Fruit fly (Drosophila melanogaster) whole organism, wandering third instar larva: ENCODE results near the gene Osi18.

Experiments used
- Abd-B ChIP-seq: fragments of >200 bp; optimal IDR thresholded peaks from 2 replicates; lab custom pipeline; 2017; ENCODE audit warnings: missing biosample characterization, missing genetic modification characterization
- CG32264 ChIP-seq: fragments of 200-800 bp; sonication (Bioruptor generic); optimal IDR thresholded peaks from 2 replicates; lab custom pipeline; 2016; ENCODE audit warnings: missing biosample characterization, missing genetic modification characterization
- CG9705 ChIP-seq: fragments of 200-800 bp; sonication (Bioruptor generic); optimal IDR thresholded peaks from 2 replicates; lab custom pipeline; 2018; ENCODE audit warnings: missing biosample characterization, mild to moderate bottlenecking, missing genetic modification characterization
- Dfd ChIP-seq: fragments of >200 bp; optimal IDR thresholded peaks from 2 replicates; lab custom pipeline; 2017; ENCODE audit warnings: missing biosample characterization, missing genetic modification characterization
- N ChIP-seq: fragments of >200 bp; optimal IDR thresholded peaks from 2 replicates; lab custom pipeline; 2018; ENCODE audit warnings: missing biosample characterization, missing external identifiers, missing genetic modification characterization
- OdsH ChIP-seq: fragments of 200-800 bp; sonication (Bioruptor generic); optimal IDR thresholded peaks from 2 replicates; lab custom pipeline; 2016; ENCODE audit warnings: missing biosample characterization, mild to moderate bottlenecking, missing genetic modification characterization
- psq ChIP-seq: fragments of 200-800 bp; sonication (Bioruptor generic); optimal IDR thresholded peaks from 3 replicates; lab custom pipeline; 2017; ENCODE audit warnings: missing biosample characterization, mild to moderate bottlenecking, missing genetic modification characterization, moderate library complexity

DNA sequence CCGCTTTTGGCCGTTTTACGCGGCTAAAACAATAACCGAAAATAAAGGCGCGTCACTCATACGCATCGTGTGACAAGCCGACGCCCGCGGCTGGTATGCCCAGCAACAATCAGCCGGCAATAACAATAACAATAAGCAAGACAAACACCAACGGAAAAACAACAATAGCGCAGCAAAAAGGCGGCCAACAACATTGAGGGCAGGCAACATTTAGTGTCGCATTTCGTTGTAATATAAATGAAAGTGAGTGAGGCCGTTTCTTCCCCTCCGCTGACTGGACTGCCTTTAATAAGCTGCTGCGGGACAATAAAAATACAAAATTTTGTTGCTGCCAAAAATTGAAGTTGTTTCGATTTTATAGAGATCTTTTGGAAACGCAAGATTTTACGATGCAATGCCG lies 32.9 kb upstream of the Osi18 start:
- TF ChIP-seq psq (GFP tag; lab: Kevin White, UChicago) (no peak), Dfd (GFP tag; lab: Kevin White, UChicago) (no peak), CG32264 (no peak), OdsH (no peak), Abd-B (GFP tag; lab: Kevin White, UChicago) (no peak), N (GFP tag; lab: Kevin White, UChicago) (no peak), CG9705 (GFP tag; lab: Kevin White, UChicago) (no peak)
